Fruit fly (Drosophila melanogaster) whole organism, wandering third instar larva: ENCODE data around the gene exd.

Source experiments
- Abd-B ChIP-seq: fragments of >200 bp; optimal IDR thresholded peaks from 2 replicates; lab custom pipeline; 2017; ENCODE audit warnings: missing biosample characterization, missing genetic modification characterization
- Myc ChIP-seq: fragments of >200 bp; optimal IDR thresholded peaks from 2 replicates; lab custom pipeline; 2017
- Sp1 ChIP-seq: fragments of 200-800 bp; sonication (Bioruptor generic); optimal IDR thresholded peaks from 3 replicates; lab custom pipeline; 2019; ENCODE audit warnings: missing biosample characterization, mild to moderate bottlenecking, missing genetic modification characterization, moderate library complexity
- sv ChIP-seq: fragments of 200-800 bp; sonication (Bioruptor generic); optimal IDR thresholded peaks from 3 replicates; lab custom pipeline; 2016; ENCODE audit warnings: missing biosample characterization, missing genetic modification characterization

DNA sequence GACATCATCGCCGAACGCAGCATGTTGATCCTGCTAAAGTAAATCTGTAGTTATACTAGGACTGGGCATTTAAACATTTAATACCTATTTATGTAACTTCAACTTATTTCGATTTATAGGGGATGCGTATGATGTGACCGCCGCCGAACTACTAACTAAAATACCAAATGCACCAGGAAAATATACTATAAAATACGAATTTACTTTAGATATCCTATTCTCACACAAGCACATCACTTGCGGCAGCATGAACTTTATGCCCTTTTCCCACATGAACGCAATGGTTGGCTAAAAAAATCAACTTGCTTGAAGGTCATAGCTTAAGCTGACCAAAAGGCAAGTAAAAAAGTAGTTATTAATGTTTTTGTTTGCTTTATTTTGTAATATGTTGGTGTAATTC lies 5.6 kb upstream of the exd start, which contains the start of gene ND-20:
- no peak for TF ChIP-seq Myc (lab: Kevin White, UChicago)
- TF ChIP-seq sv (GFP tag; lab: Kevin White, UChicago), result peak; percentile 1
- no peak for TF ChIP-seq Sp1 (GFP tag; lab: Kevin White, UChicago)
- peak; percentile 17 for TF ChIP-seq Abd-B (GFP tag; lab: Kevin White, UChicago)
